Fruit fly (Drosophila melanogaster): Measurements from ENCODE around the gene GC2.

Gene GC2

dm6 chr3R:11978278-11978677 lies 6.8 kb downstream of the GC2 start:
- no peak for TF ChIP-seq EcR (GFP tag; optimal IDR thresholded peaks at IDR 0.05)
- no peak for TF ChIP-seq CG8159 (tag; optimal IDR thresholded peaks at IDR 0.05)
- TF ChIP-seq Snoo (tag; optimal IDR thresholded peaks at IDR 0.05): no peak
- no peak for TF ChIP-seq Pif1B (GFP tag; optimal IDR thresholded peaks at IDR 0.05)
- TF ChIP-seq Ets98B (GFP tag; IDR thresholded peaks at IDR 0.05): no peak
- TF ChIP-seq CG13204 (GFP tag; optimal IDR thresholded peaks at IDR 0.05): no peak
- no peak for TF ChIP-seq CG9948 (tag; optimal IDR thresholded peaks at IDR 0.05)
- TF ChIP-seq CG12605 (GFP tag; IDR thresholded peaks at IDR 0.05): no peak
- no peak for TF ChIP-seq CG34367 (tag; optimal IDR thresholded peaks at IDR 0.05)
- TF ChIP-seq Pif1A (GFP tag; optimal IDR thresholded peaks at IDR 0.05): no peak
- no peak for TF ChIP-seq fd96Ca (GFP tag; IDR thresholded peaks at IDR 0.05)
- TF ChIP-seq CG17806 (tag; optimal IDR thresholded peaks at IDR 0.05): no peak
- no peak for TF ChIP-seq rn (GFP tag; IDR thresholded peaks at IDR 0.05)
- TF ChIP-seq CG4496 (GFP tag; IDR thresholded peaks at IDR 0.05): no peak
- no peak for TF ChIP-seq CG10348 (GFP tag; IDR thresholded peaks at IDR 0.05)
- no peak for TF ChIP-seq CG15710 (tag; optimal IDR thresholded peaks at IDR 0.05)
- TF ChIP-seq CG32121 (GFP tag; IDR thresholded peaks at IDR 0.05): no peak
- no peak for TF ChIP-seq CG8301 (tag; optimal IDR thresholded peaks at IDR 0.05)
- TF ChIP-seq CG14655 (GFP tag; optimal IDR thresholded peaks at IDR 0.05): no peak
- no peak for TF ChIP-seq gl (tag; optimal IDR thresholded peaks at IDR 0.05)

DNA sequence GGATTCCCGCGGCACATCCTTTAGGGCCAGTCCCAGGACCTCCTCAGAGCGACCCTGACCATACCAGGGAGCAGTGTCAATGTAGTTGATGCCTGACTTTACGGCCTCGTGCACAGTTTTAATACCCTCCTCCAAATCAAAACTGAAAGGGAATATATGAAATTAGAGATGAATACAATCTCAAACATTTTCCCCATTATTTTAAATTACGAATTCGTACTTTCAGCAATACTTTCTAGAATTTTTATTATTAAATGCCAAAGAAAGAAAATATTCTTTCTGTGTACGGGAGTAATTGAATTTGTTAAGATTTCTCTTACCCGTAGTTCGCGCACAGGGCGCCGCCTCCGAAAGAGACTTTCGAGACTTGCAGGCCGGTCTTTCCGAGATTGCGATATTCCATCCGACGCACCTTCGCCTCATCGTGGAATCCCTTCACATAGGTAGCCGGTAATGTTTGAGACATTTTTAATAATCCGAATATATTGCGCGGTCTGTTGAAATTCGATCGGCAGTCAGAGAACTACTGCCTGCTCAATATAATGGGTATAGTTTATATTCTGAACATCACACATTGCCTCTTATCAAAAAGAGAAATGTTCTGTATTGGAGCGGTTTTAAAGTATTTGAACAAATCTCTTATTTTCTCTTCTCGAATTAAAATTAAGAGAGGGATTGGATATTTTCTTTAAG lies 8.5 kb downstream of the GC2 start, which contains the start of gene CG18547:
TSS of gene CG18547 (minus strand) at position 512 of the 693 bp plus-strand sequence.
- TF ChIP-seq Pif1B (GFP tag; optimal IDR thresholded peaks at IDR 0.05): peak; percentile 44
- peak; percentile 51 for TF ChIP-seq CG9948 (tag; optimal IDR thresholded peaks at IDR 0.05)
- TF ChIP-seq CG32121 (GFP tag; IDR thresholded peaks at IDR 0.05): no peak
- TF ChIP-seq D1 (tag; optimal IDR thresholded peaks at IDR 0.05): no peak
- no peak for TF ChIP-seq CG10348 (GFP tag; IDR thresholded peaks at IDR 0.05)
- peak; percentile 46 for TF ChIP-seq CG15710 (tag; optimal IDR thresholded peaks at IDR 0.05)
- TF ChIP-seq Pif1A (GFP tag; optimal IDR thresholded peaks at IDR 0.05): peak; percentile 22
- no peak for TF ChIP-seq gl (tag; optimal IDR thresholded peaks at IDR 0.05)
- peak; percentile 57 for TF ChIP-seq CG8301 (tag; optimal IDR thresholded peaks at IDR 0.05)
- TF ChIP-seq CG4496 (GFP tag; IDR thresholded peaks at IDR 0.05): peak; percentile 68; the same call in 2 of the 3 replicates
- peak; percentile 42 for TF ChIP-seq CG34367 (tag; optimal IDR thresholded peaks at IDR 0.05)
- 0 out of 2 replicates have a peak, but pooled peaks have one; percentile 31 for TF ChIP-seq Ets98B (GFP tag; IDR thresholded peaks at IDR 0.05)
- peak; percentile 15 for TF ChIP-seq EcR (GFP tag; optimal IDR thresholded peaks at IDR 0.05)
- peak; percentile 59 for TF ChIP-seq CG17806 (tag; optimal IDR thresholded peaks at IDR 0.05)
- TF ChIP-seq CG8159 (tag; optimal IDR thresholded peaks at IDR 0.05): peak; percentile 62
- TF ChIP-seq Snoo (tag; optimal IDR thresholded peaks at IDR 0.05): peak; percentile 31
- TF ChIP-seq CG12605 (GFP tag; IDR thresholded peaks at IDR 0.05): no peak
- peak; percentile 52 for TF ChIP-seq CG14655 (GFP tag; optimal IDR thresholded peaks at IDR 0.05)

- TF ChIP-seq CG8301 (tag; optimal IDR thresholded peaks at IDR 0.05) (no peak), CG14655 (GFP tag; optimal IDR thresholded peaks at IDR 0.05) (no peak), CG10348 (GFP tag; IDR thresholded peaks at IDR 0.05) (no peak), CG4496 (GFP tag; IDR thresholded peaks at IDR 0.05) (no peak), CG12605 (GFP tag; IDR thresholded peaks at IDR 0.05) (no peak), CG9948 (tag; optimal IDR thresholded peaks at IDR 0.05) (no peak), CG34367 (tag; optimal IDR thresholded peaks at IDR 0.05) (no peak), Snoo (tag; optimal IDR thresholded peaks at IDR 0.05) (no peak), CG8159 (tag; optimal IDR thresholded peaks at IDR 0.05) (no peak), Pif1B (GFP tag; optimal IDR thresholded peaks at IDR 0.05) (no peak), D1 (tag; optimal IDR thresholded peaks at IDR 0.05) (no peak), gl (tag; optimal IDR thresholded peaks at IDR 0.05) (no peak), fd96Ca (GFP tag; IDR thresholded peaks at IDR 0.05) (no peak)
Observed at dm6 chr3R:11981962-11982361, 10.5 kb downstream of the GC2 start, which contains the start of gene CG12224. Gene CG12224, minus strand, starts transcription at chr3R:11982062.

dm6 chr3R:11982547-11982946 lies 11.1 kb downstream of the GC2 start:
- no peak for TF ChIP-seq CG34367 (tag; optimal IDR thresholded peaks at IDR 0.05)
- no peak for TF ChIP-seq CG10348 (GFP tag; IDR thresholded peaks at IDR 0.05)
- no peak for TF ChIP-seq CG12605 (GFP tag; IDR thresholded peaks at IDR 0.05)
- TF ChIP-seq D1 (tag; optimal IDR thresholded peaks at IDR 0.05): peak; percentile 11
- TF ChIP-seq CG14655 (GFP tag; optimal IDR thresholded peaks at IDR 0.05): no peak
- TF ChIP-seq CG9948 (tag; optimal IDR thresholded peaks at IDR 0.05): no peak
- TF ChIP-seq CG15710 (tag; optimal IDR thresholded peaks at IDR 0.05): no peak
- TF ChIP-seq CG4496 (GFP tag; IDR thresholded peaks at IDR 0.05): no peak
- no peak for TF ChIP-seq Pif1A (GFP tag; optimal IDR thresholded peaks at IDR 0.05)

- no peak for TF ChIP-seq CG14655 (GFP tag; optimal IDR thresholded peaks at IDR 0.05)
- TF ChIP-seq CG4496 (GFP tag; IDR thresholded peaks at IDR 0.05): no peak
- TF ChIP-seq Pif1B (GFP tag; optimal IDR thresholded peaks at IDR 0.05): no peak
- no peak for TF ChIP-seq gl (tag; optimal IDR thresholded peaks at IDR 0.05)
- TF ChIP-seq CG13204 (GFP tag; optimal IDR thresholded peaks at IDR 0.05): no peak
- TF ChIP-seq EcR (GFP tag; optimal IDR thresholded peaks at IDR 0.05): no peak
- no peak for TF ChIP-seq Pif1A (GFP tag; optimal IDR thresholded peaks at IDR 0.05)
- no peak for TF ChIP-seq D1 (tag; optimal IDR thresholded peaks at IDR 0.05)
- TF ChIP-seq CG12605 (GFP tag; IDR thresholded peaks at IDR 0.05): no peak
Observed at dm6 chr3R:11984441-11984840, 12.9 kb downstream of the GC2 start, which contains the start of gene CG3397. Gene CG3397, minus strand, starts transcription at chr3R:11984541.

DNA sequence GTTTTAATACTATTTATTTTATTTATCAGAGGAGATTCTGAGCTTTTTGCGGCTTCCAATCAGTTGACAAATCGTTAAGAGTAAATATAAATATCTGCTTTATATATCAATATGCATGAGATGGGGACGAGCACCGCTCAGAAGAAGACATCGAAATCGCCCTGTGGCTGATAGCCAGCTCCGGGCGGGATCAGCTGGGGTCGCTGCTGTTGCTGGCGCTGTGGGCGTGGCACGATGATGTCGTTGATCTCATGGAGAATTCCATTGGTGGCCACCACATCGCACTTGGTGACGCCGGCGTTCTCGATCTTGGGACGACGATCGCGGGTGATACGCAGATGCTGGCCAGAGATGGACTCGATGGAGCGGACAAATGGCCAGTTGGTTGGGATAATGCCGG lies 13.4 kb downstream of the GC2 start:
- TF ChIP-seq Pif1A (GFP tag; optimal IDR thresholded peaks at IDR 0.05): no peak
- no peak for TF ChIP-seq CG9948 (tag; optimal IDR thresholded peaks at IDR 0.05)
- TF ChIP-seq CG15710 (tag; optimal IDR thresholded peaks at IDR 0.05): no peak
- TF ChIP-seq EcR (GFP tag; optimal IDR thresholded peaks at IDR 0.05): peak; percentile 79
- no peak for TF ChIP-seq Pif1B (GFP tag; optimal IDR thresholded peaks at IDR 0.05)
